Worm (Caenorhabditis elegans) whole organism, young adult: ENCODE measurements around the gene col-94.

Source experiments
- B0019.2 ChIP-seq: fragments of 200-800 bp; sonication (Bioruptor generic); conservative IDR thresholded peaks from 2 replicates; pipeline ENCODE4 v1.3.6; 2022; ENCODE audit warnings: missing genetic modification reagents, missing genetic modification characterization, missing compliant biosample characterization
- C17E4.6 ChIP-seq: fragments of 200-800 bp; sonication (Bioruptor generic); IDR thresholded peaks from 2 replicates; pipeline ENCODE4 v1.3.6; 2022; ENCODE audit warnings: missing genetic modification reagents, missing genetic modification characterization, missing compliant biosample characterization
- F23B12.7 ChIP-seq: sonication (generic microtip); optimal IDR thresholded peaks from 2 replicates; lab custom pipeline; 2017; ENCODE audit warnings: missing genetic modification characterization, mild to moderate bottlenecking, missing compliant biosample characterization, antibody characterized with exemption, moderate library complexity; ENCODE audit not compliant: insufficient read depth
- F55B11.4 ChIP-seq: sonication (generic microtip); optimal IDR thresholded peaks from 2 replicates; lab custom pipeline; 2016; ENCODE audit warnings: missing compliant biosample characterization, missing genetic modification characterization, borderline replicate concordance; ENCODE audit not compliant: insufficient read depth
- T07F8.4 ChIP-seq: sonication (generic microtip); optimal IDR thresholded peaks from 2 replicates; lab custom pipeline; 2016; ENCODE audit warnings: mild to moderate bottlenecking, missing genetic modification characterization, moderate library complexity, missing compliant biosample characterization
- Y53F4B.3 ChIP-seq: fragments of 200-800 bp; sonication (Bioruptor generic); IDR thresholded peaks from 2 replicates; pipeline ENCODE4 v1.3.6; 2022; ENCODE audit warnings: missing genetic modification reagents, missing genetic modification characterization, missing compliant biosample characterization
- Y56A3A.18 ChIP-seq: fragments of 200-800 bp; sonication (Bioruptor generic); IDR thresholded peaks from 2 replicates; pipeline ENCODE4 v1.3.6; 2022; ENCODE audit warnings: missing genetic modification reagents, missing genetic modification characterization, missing compliant biosample characterization
- Y79H2A.3 ChIP-seq: fragments of 200-800 bp; sonication (Bioruptor generic); conservative IDR thresholded peaks from 2 replicates; pipeline ENCODE4 v1.3.6; 2022; ENCODE audit warnings: missing genetic modification reagents, missing genetic modification characterization, missing compliant biosample characterization
- Y95B8A.8 ChIP-seq: fragments of 200-800 bp; sonication (Bioruptor generic); IDR thresholded peaks from 2 replicates; pipeline ENCODE4 v1.3.6; 2022; ENCODE audit warnings: missing genetic modification reagents, missing genetic modification characterization, missing compliant biosample characterization
- akir-1 ChIP-seq: fragments of 200-800 bp; sonication (Bioruptor generic); optimal IDR thresholded peaks from 2 replicates; lab custom pipeline; 2018; ENCODE audit warnings: mild to moderate bottlenecking, missing genetic modification characterization, moderate library complexity, missing compliant biosample characterization
- attf-3 ChIP-seq: fragments of 200-800 bp; sonication (Bioruptor generic); conservative IDR thresholded peaks from 2 replicates; pipeline ENCODE4 v1.3.6; 2022; ENCODE audit warnings: missing genetic modification reagents, missing genetic modification characterization, missing compliant biosample characterization
- bed-1 ChIP-seq: fragments of 200-800 bp; sonication (Bioruptor generic); IDR thresholded peaks from 2 replicates; pipeline ENCODE4 v1.3.6; 2022; ENCODE audit warnings: missing genetic modification reagents, missing genetic modification characterization, missing compliant biosample characterization
- ccch-3 ChIP-seq: fragments of 200-800 bp; sonication (Bioruptor generic); optimal IDR thresholded peaks from 2 replicates; lab custom pipeline; 2018; ENCODE audit warnings: mild to moderate bottlenecking, missing genetic modification characterization, missing compliant biosample characterization
- cebp-1 ChIP-seq, 2 experiments: fragments of 200-800 bp in 1 of 2; sonication (Bioruptor generic) in 1 of 2; sonication (generic microtip) in 1 of 2; IDR thresholded peaks in 1 of 2; optimal IDR thresholded peaks in 1 of 2; 2 replicates each; pipeline versions ENCODE4 v1.3.6 to Lab custom; 2017 to 2022; ENCODE audit warnings: missing compliant biosample characterization in 2 of 2, missing genetic modification characterization in 2 of 2, mild to moderate bottlenecking in 1 of 2, missing genetic modification reagents in 1 of 2, moderate library complexity in 1 of 2
- ceh-100 ChIP-seq: fragments of 200-800 bp; sonication (Bioruptor generic); IDR thresholded peaks from 2 replicates; pipeline ENCODE4 v1.3.6; 2022; ENCODE audit warnings: missing genetic modification reagents, missing genetic modification characterization, missing compliant biosample characterization
- egrh-3 ChIP-seq: fragments of 200-800 bp; sonication (Bioruptor generic); IDR thresholded peaks from 2 replicates; pipeline ENCODE4 v1.3.6; 2022; ENCODE audit warnings: missing genetic modification reagents, missing genetic modification characterization, missing compliant biosample characterization
- fkh-3 ChIP-seq: sonication (generic microtip); optimal IDR thresholded peaks from 2 replicates; lab custom pipeline; 2016; ENCODE audit warnings: mild to moderate bottlenecking, missing genetic modification characterization, missing compliant biosample characterization
- gei-17 ChIP-seq: fragments of 200-800 bp; sonication (Bioruptor generic); optimal IDR thresholded peaks from 2 replicates; lab custom pipeline; 2018; ENCODE audit warnings: mild to moderate bottlenecking, missing genetic modification characterization, missing compliant biosample characterization
- hlh-26 ChIP-seq: fragments of 200-800 bp; sonication (Bioruptor generic); conservative IDR thresholded peaks from 2 replicates; pipeline ENCODE4 v1.3.6; 2022; ENCODE audit warnings: missing genetic modification reagents, missing genetic modification characterization, missing compliant biosample characterization
- hrde-1 ChIP-seq: sonication (generic microtip); optimal IDR thresholded peaks from 2 replicates; lab custom pipeline; 2016; ENCODE audit warnings: missing genetic modification characterization, mild to moderate bottlenecking, missing compliant biosample characterization, moderate library complexity, missing genotype, missing genetic modification reagents, borderline replicate concordance
- hsf-1 ChIP-seq: fragments of 200-800 bp; sonication (Bioruptor generic); IDR thresholded peaks from 2 replicates; pipeline ENCODE4 v1.3.6; 2022; ENCODE audit warnings: missing genetic modification reagents, missing genetic modification characterization, missing compliant biosample characterization
- lag-1 ChIP-seq: fragments of 200-800 bp; sonication (Bioruptor generic); IDR thresholded peaks from 2 replicates; pipeline ENCODE4 v1.3.6; 2022; ENCODE audit warnings: missing genetic modification reagents, missing genetic modification characterization, missing compliant biosample characterization
- let-526 ChIP-seq: fragments of 200-800 bp; sonication (Bioruptor generic); IDR thresholded peaks from 2 replicates; pipeline ENCODE4 v1.3.6; 2022; ENCODE audit warnings: missing genetic modification reagents, missing genetic modification characterization, missing compliant biosample characterization
- let-607 ChIP-seq, 2 experiments: fragments of 200-800 bp in 1 of 2; sonication (Bioruptor generic) in 1 of 2; sonication (generic microtip) in 1 of 2; optimal IDR thresholded peaks; 2 replicates each; lab custom pipeline; 2016 to 2018; ENCODE audit warnings: mild to moderate bottlenecking in 2 of 2, missing compliant biosample characterization in 2 of 2, missing genetic modification characterization in 2 of 2, moderate library complexity in 2 of 2, missing genotype in 1 of 2
- lin-40 ChIP-seq: sonication (generic microtip); optimal IDR thresholded peaks from 2 replicates; lab custom pipeline; 2016; ENCODE audit warnings: missing genetic modification characterization, mild to moderate bottlenecking, missing compliant biosample characterization, missing genotype, missing genetic modification reagents
- lir-1 ChIP-seq: fragments of 200-800 bp; sonication (Bioruptor generic); conservative IDR thresholded peaks from 2 replicates; pipeline ENCODE4 v1.3.6; 2022; ENCODE audit warnings: missing genetic modification reagents, missing genetic modification characterization, missing compliant biosample characterization
- lsy-27 ChIP-seq: sonication (generic microtip); optimal IDR thresholded peaks from 2 replicates; lab custom pipeline; 2017; ENCODE audit warnings: missing genetic modification characterization, mild to moderate bottlenecking, missing compliant biosample characterization, antibody characterized with exemption, missing genotype, borderline replicate concordance; ENCODE audit not compliant: insufficient read depth
- madf-10 ChIP-seq: sonication (generic microtip); optimal IDR thresholded peaks from 2 replicates; lab custom pipeline; 2016; ENCODE audit warnings: mild to moderate bottlenecking, missing genetic modification characterization, missing compliant biosample characterization
- madf-3 ChIP-seq: fragments of 200-800 bp; sonication (Bioruptor generic); IDR thresholded peaks from 2 replicates; pipeline ENCODE4 v1.3.6; 2022; ENCODE audit warnings: missing genetic modification reagents, missing genetic modification characterization, missing compliant biosample characterization
- nfya-2 ChIP-seq: fragments of 200-800 bp; sonication (Bioruptor generic); IDR thresholded peaks from 2 replicates; pipeline ENCODE4 v1.3.6; 2022; ENCODE audit warnings: missing genetic modification reagents, missing genetic modification characterization, missing compliant biosample characterization
- nfyb-1 ChIP-seq: fragments of 200-800 bp; sonication (Bioruptor generic); IDR thresholded peaks from 2 replicates; pipeline ENCODE4 v1.3.6; 2022; ENCODE audit warnings: missing genetic modification reagents, missing genetic modification characterization, missing compliant biosample characterization
- nhr-120 ChIP-seq: fragments of 200-800 bp; sonication (Bioruptor generic); IDR thresholded peaks from 2 replicates; pipeline ENCODE4 v1.3.6; 2022; ENCODE audit warnings: missing genetic modification characterization, missing compliant biosample characterization
- nhr-179 ChIP-seq: sonication (generic microtip); optimal IDR thresholded peaks from 2 replicates; lab custom pipeline; 2016; ENCODE audit warnings: mild to moderate bottlenecking, missing genetic modification characterization, missing compliant biosample characterization
- nhr-27 ChIP-seq: fragments of 200-800 bp; sonication (Bioruptor generic); optimal IDR thresholded peaks from 2 replicates; lab custom pipeline; 2018; ENCODE audit warnings: mild to moderate bottlenecking, missing genetic modification characterization, moderate library complexity, missing compliant biosample characterization
- nhr-80 ChIP-seq: sonication (generic microtip); optimal IDR thresholded peaks from 2 replicates; lab custom pipeline; 2016; ENCODE audit warnings: missing genetic modification characterization, missing compliant biosample characterization
- pha-4 ChIP-seq: fragments of 150-350 bp; sonication (generic microtip); optimal IDR thresholded peaks from 2 replicates; lab custom pipeline; 2014; ENCODE audit warnings: missing biosample characterization, missing genetic modification reagents, missing genetic modification characterization
- repo-1 ChIP-seq: sonication (generic microtip); optimal IDR thresholded peaks from 2 replicates; lab custom pipeline; 2017; ENCODE audit warnings: mild to moderate bottlenecking, missing genetic modification characterization, missing compliant biosample characterization
- rpc-1 ChIP-seq, 2 experiments: fragments of 150-350 bp in 1 of 2; sonication (generic microtip) in 1 of 2; optimal IDR thresholded peaks; 2 replicates each; lab custom pipeline; 2014 to 2018; ENCODE audit warnings: missing biosample characterization in 1 of 2, missing genetic modification characterization in 1 of 2, missing genetic modification reagents in 1 of 2, missing genotype in 1 of 2
- sdz-38 ChIP-seq: sonication (generic microtip); optimal IDR thresholded peaks from 2 replicates; lab custom pipeline; 2016; ENCODE audit warnings: missing genotype, missing genetic modification characterization, missing compliant biosample characterization
- snpc-1.1 ChIP-seq: sonication (generic microtip); optimal IDR thresholded peaks from 2 replicates; lab custom pipeline; 2017; ENCODE audit warnings: missing genetic modification characterization, mild to moderate bottlenecking, missing compliant biosample characterization, antibody characterized with exemption, moderate library complexity, missing genotype, missing genetic modification reagents; ENCODE audit not compliant: insufficient read depth
- somi-1 ChIP-seq: fragments of 200-800 bp; sonication (Bioruptor generic); optimal IDR thresholded peaks from 2 replicates; lab custom pipeline; 2018; ENCODE audit warnings: mild to moderate bottlenecking, missing genetic modification characterization, missing compliant biosample characterization
- tbp1 ChIP-seq: fragments of 200-800 bp; sonication (Bioruptor generic); optimal IDR thresholded peaks from 2 replicates; lab custom pipeline; 2018; ENCODE audit warnings: mild to moderate bottlenecking, missing genetic modification characterization, missing compliant biosample characterization
- zfh-2 ChIP-seq: fragments of 200-800 bp; sonication (Bioruptor generic); conservative IDR thresholded peaks from 2 replicates; pipeline ENCODE4 v1.3.6; 2022; ENCODE audit warnings: missing genetic modification reagents, missing genetic modification characterization, missing compliant biosample characterization
- ztf-26 ChIP-seq: sonication (generic microtip); optimal IDR thresholded peaks from 2 replicates; lab custom pipeline; 2017; ENCODE audit warnings: missing genetic modification characterization, missing compliant biosample characterization
- ztf-28 ChIP-seq: fragments of 200-800 bp; sonication (Bioruptor generic); IDR thresholded peaks from 2 replicates; pipeline ENCODE4 v1.3.6; 2022; ENCODE audit warnings: missing genetic modification reagents, missing genetic modification characterization, missing compliant biosample characterization
- ztf-3 ChIP-seq: fragments of 200-800 bp; sonication (Bioruptor generic); optimal IDR thresholded peaks from 2 replicates; lab custom pipeline; 2018; ENCODE audit warnings: mild to moderate bottlenecking, missing genetic modification characterization, missing compliant biosample characterization

Gene col-94

ce11 chrIII:11026516-11027048, 38.9 kb upstream of the col-94 start, which contains the start of gene Y48A6B.7 (continued):
- no peak for TF ChIP-seq ceh-100 (GFP tag; lab: Robert Waterston, UW)
- TF ChIP-seq gei-17 (GFP tag; lab: Kevin White, UChicago), result no peak
- TF ChIP-seq bed-1 (GFP tag; lab: Robert Waterston, UW), result no peak
- TF ChIP-seq fkh-3 (tag; lab: Kevin White, UChicago), result no peak
- no peak for TF ChIP-seq F55B11.4 (tag; lab: Kevin White, UChicago)
- TF ChIP-seq Y79H2A.3 (GFP tag; lab: Robert Waterston, UW), result no peak
- no peak for TF ChIP-seq snpc-1.1 (tag; lab: Kevin White, UChicago)
- TF ChIP-seq hrde-1, result no peak
- no peak for TF ChIP-seq lsy-27 (tag; lab: Kevin White, UChicago)
- TF ChIP-seq ztf-28 (GFP tag; lab: Robert Waterston, UW), result no peak
- TF ChIP-seq nhr-27 (tag; lab: Kevin White, UChicago), result no peak
- no peak for TF ChIP-seq rpc-1 (optimal IDR thresholded peaks at IDR 0.05; lab: Kevin White, UChicago)
- no peak for TF ChIP-seq rpc-1 (tag; optimal IDR thresholded peaks at IDR 0.05; lab: Kevin White, UChicago)
- no peak for TF ChIP-seq let-526 (GFP tag; lab: Robert Waterston, UW)
- peak; percentile 20; the same call in 1 of the 2 replicates for TF ChIP-seq Y56A3A.18 (GFP tag; lab: Robert Waterston, UW)
- TF ChIP-seq zfh-2 (GFP tag; lab: Robert Waterston, UW), result no peak
- no peak for TF ChIP-seq B0019.2 (GFP tag; lab: Robert Waterston, UW)
- peak in 1 of 2 experiments; percentile 51 for TF ChIP-seq let-607 (tag; optimal IDR thresholded peaks at IDR 0.05; lab: Kevin White, UChicago)
- TF ChIP-seq pha-4 (tag; lab: Kevin White, UChicago), result peak; percentile 63
- no peak for TF ChIP-seq repo-1 (tag; lab: Kevin White, UChicago)
- no peak for TF ChIP-seq hlh-26
- no peak for TF ChIP-seq F23B12.7
- no peak for TF ChIP-seq ztf-26 (tag; lab: Kevin White, UChicago)
- no peak for TF ChIP-seq lag-1 (GFP tag; lab: Robert Waterston, UW)
- TF ChIP-seq nhr-120 (GFP tag; lab: Robert Waterston, UW), result no peak
- TF ChIP-seq lin-40 (tag; lab: Kevin White, UChicago), result peak; percentile 18
- no peak for TF ChIP-seq cebp-1 (GFP tag; IDR thresholded peaks at IDR 0.05; lab: Robert Waterston, UW)
- TF ChIP-seq cebp-1 (tag; optimal IDR thresholded peaks at IDR 0.05; lab: Kevin White, UChicago), result no peak
- peak; percentile 65; the same call in 1 of the 2 replicates for TF ChIP-seq nfyb-1
- no peak for TF ChIP-seq hsf-1 (GFP tag; lab: Robert Waterston, UW)
- TF ChIP-seq attf-3 (GFP tag; lab: Robert Waterston, UW), result no peak
- no peak for TF ChIP-seq nhr-179 (tag; lab: Kevin White, UChicago)
- TF ChIP-seq lir-1 (GFP tag; lab: Robert Waterston, UW), result no peak
- TF ChIP-seq sdz-38 (tag; lab: Kevin White, UChicago), result no peak
- TF ChIP-seq nfya-2, result no peak
- TF ChIP-seq T07F8.4, result no peak
- no peak for TF ChIP-seq ccch-3
- no peak for TF ChIP-seq madf-3
- no peak for TF ChIP-seq Y53F4B.3
- TF ChIP-seq egrh-3, result no peak
- TF ChIP-seq nhr-80 (tag; lab: Kevin White, UChicago), result peak; percentile 98
- no peak for TF ChIP-seq ztf-3
- no peak for TF ChIP-seq C17E4.6
- TF ChIP-seq somi-1, result no peak
- peak; percentile 16 for TF ChIP-seq tbp1
- no peak for TF ChIP-seq Y95B8A.8 (GFP tag; lab: Robert Waterston, UW)
- TF ChIP-seq akir-1, result no peak
- TF ChIP-seq madf-10 (tag; lab: Kevin White, UChicago), result peak; percentile 16
